Worm (Caenorhabditis elegans) whole organism, L4 larva: ENCODE measurements around the gene hot-4.

Experiments used
- F10B5.3 ChIP-seq: sonication (generic microtip); optimal IDR thresholded peaks from 2 replicates; lab custom pipeline; 2016; ENCODE audit warnings: mild to moderate bottlenecking, missing genetic modification characterization, missing compliant biosample characterization
- F49E8.2 ChIP-seq: sonication (generic microtip); optimal IDR thresholded peaks from 2 replicates; lab custom pipeline; 2016; ENCODE audit warnings: missing compliant biosample characterization, mild to moderate bottlenecking, missing genetic modification characterization, borderline replicate concordance
- R02D3.7 ChIP-seq: fragments of 150-350 bp; sonication (generic microtip); optimal IDR thresholded peaks from 3 replicates; lab custom pipeline; 2014; ENCODE audit warnings: missing biosample characterization, missing genetic modification characterization
- T26A8.4 ChIP-seq: fragments of 200-800 bp; sonication (Bioruptor generic); IDR thresholded peaks from 2 replicates; pipeline ENCODE4 v1.3.6; 2022; ENCODE audit warnings: missing genetic modification characterization, missing compliant biosample characterization
- Y105C5A.15 ChIP-seq: fragments of 200-800 bp; sonication (Bioruptor generic); IDR thresholded peaks from 2 replicates; pipeline ENCODE4 v1.3.6; 2022; ENCODE audit warnings: missing genetic modification characterization, missing compliant biosample characterization
- ZK546.5 ChIP-seq, 2 experiments: sonication (generic microtip); optimal IDR thresholded peaks; 2 replicates each; lab custom pipeline; 2017; ENCODE audit warnings: missing biosample characterization in 2 of 2, missing genetic modification characterization in 2 of 2
- aha-1 ChIP-seq: fragments of 150-350 bp; peaks from one replicate; lab custom pipeline; 2014; ENCODE audit warnings: missing biosample characterization, missing genetic modification characterization
- aly-2 ChIP-seq: sonication (generic microtip); optimal IDR thresholded peaks from 2 replicates; lab custom pipeline; 2018; ENCODE audit warnings: missing biosample characterization, missing genetic modification characterization
- ama-1 ChIP-seq: fragments of 150-350 bp; optimal IDR thresholded peaks from 2 replicates; lab custom pipeline; 2014; ENCODE audit warnings: inconsistent platforms, mixed read lengths
- ceh-20 ChIP-seq: fragments of 200-800 bp; sonication (Bioruptor generic); IDR thresholded peaks from 2 replicates; pipeline ENCODE4 v1.3.6; 2022; ENCODE audit warnings: missing genetic modification reagents, missing genetic modification characterization, missing compliant biosample characterization
- ceh-28 ChIP-seq: fragments of 150-350 bp; optimal IDR thresholded peaks from 2 replicates; lab custom pipeline; 2014; ENCODE audit warnings: missing biosample characterization, missing genetic modification reagents, missing genetic modification characterization
- ceh-44 ChIP-seq: fragments of 200-800 bp; sonication (Bioruptor generic); IDR thresholded peaks from 2 replicates; pipeline ENCODE4 v1.3.6; 2022; ENCODE audit warnings: missing genetic modification reagents, missing genetic modification characterization, missing compliant biosample characterization
- ceh-62 ChIP-seq: sonication (generic microtip); optimal IDR thresholded peaks from 2 replicates; lab custom pipeline; 2017; ENCODE audit warnings: missing biosample characterization, missing genetic modification characterization
- cey-2 ChIP-seq: sonication (generic microtip); optimal IDR thresholded peaks from 3 replicates; lab custom pipeline; 2017; ENCODE audit warnings: missing genetic modification characterization, mild to moderate bottlenecking, missing compliant biosample characterization, antibody characterized with exemption, borderline replicate concordance; ENCODE audit not compliant: insufficient read depth
- daf-16 ChIP-seq, 3 experiments: sonication (generic microtip); optimal IDR thresholded peaks; 2 replicates each; lab custom pipeline; 2016 to 2017; ENCODE audit warnings: missing genetic modification characterization in 3 of 3, missing genetic modification reagents in 3 of 3, mild to moderate bottlenecking in 2 of 3, missing compliant biosample characterization in 2 of 3, missing biosample characterization in 1 of 3, moderate library complexity in 1 of 3
- dmd-6 ChIP-seq: fragments of 200-800 bp; sonication (Bioruptor generic); IDR thresholded peaks from 2 replicates; pipeline ENCODE4 v1.3.6; 2022; ENCODE audit warnings: missing genetic modification reagents, missing genetic modification characterization, missing compliant biosample characterization
- dpl-1 ChIP-seq: fragments of 150-350 bp; optimal IDR thresholded peaks from 2 replicates; lab custom pipeline; 2014; ENCODE audit warnings: missing biosample characterization, missing genetic modification reagents, missing genetic modification characterization
- dve-1 ChIP-seq: sonication (generic microtip); optimal IDR thresholded peaks from 2 replicates; lab custom pipeline; 2017; ENCODE audit warnings: antibody characterized with exemption, mild to moderate bottlenecking, missing genetic modification characterization, missing compliant biosample characterization; ENCODE audit not compliant: insufficient read depth
- egl-43 ChIP-seq: fragments of 200-800 bp; sonication (Bioruptor generic); IDR thresholded peaks from 2 replicates; pipeline ENCODE4 v1.3.6; 2022; ENCODE audit warnings: missing genetic modification reagents, missing genetic modification characterization, missing compliant biosample characterization
- fkh-10 ChIP-seq: fragments of 150-350 bp; optimal IDR thresholded peaks from 2 replicates; lab custom pipeline; 2014; ENCODE audit warnings: missing biosample characterization, missing genetic modification reagents, missing genetic modification characterization
- gei-8 ChIP-seq: fragments of 200-800 bp; sonication (Bioruptor generic); optimal IDR thresholded peaks from 2 replicates; lab custom pipeline; 2018; ENCODE audit warnings: mild to moderate bottlenecking, missing genetic modification characterization, missing compliant biosample characterization
- hlh-11 ChIP-seq: fragments of 200-800 bp; sonication (Bioruptor generic); optimal IDR thresholded peaks from 2 replicates; lab custom pipeline; 2018; ENCODE audit warnings: mild to moderate bottlenecking, missing genetic modification characterization, missing compliant biosample characterization
- lin-1 ChIP-seq: fragments of 200-800 bp; sonication (Bioruptor generic); IDR thresholded peaks from 2 replicates; pipeline ENCODE4 v1.3.6; 2022; ENCODE audit warnings: missing genetic modification reagents, missing genetic modification characterization, missing compliant biosample characterization
- lin-29 ChIP-seq: fragments of 200-800 bp; sonication (Bioruptor generic); IDR thresholded peaks from 2 replicates; pipeline ENCODE4 v1.3.6; 2022; ENCODE audit warnings: missing genetic modification reagents, missing genetic modification characterization, missing compliant biosample characterization
- madf-5 ChIP-seq, 2 experiments: fragments of 200-800 bp; sonication (Bioruptor generic); IDR thresholded peaks; 2 replicates each; pipeline ENCODE4 v1.3.6; 2022; ENCODE audit warnings: missing compliant biosample characterization in 2 of 2, missing genetic modification characterization in 2 of 2
- mdt-29 ChIP-seq: fragments of 200-800 bp; sonication (Bioruptor generic); IDR thresholded peaks from 2 replicates; pipeline ENCODE4 v1.3.6; 2022; ENCODE audit warnings: missing genetic modification reagents, missing genetic modification characterization, missing compliant biosample characterization
- mes-2 ChIP-seq: sonication (generic microtip); optimal IDR thresholded peaks from 2 replicates; lab custom pipeline; 2016; ENCODE audit warnings: missing genotype, mild to moderate bottlenecking, missing genetic modification characterization, missing compliant biosample characterization; ENCODE audit not compliant: poor library complexity, severe bottlenecking
- nhr-102 ChIP-seq: sonication (generic microtip); optimal IDR thresholded peaks from 2 replicates; lab custom pipeline; 2016; ENCODE audit warnings: mild to moderate bottlenecking, missing genetic modification characterization, moderate library complexity, missing compliant biosample characterization
- nhr-11 ChIP-seq: fragments of 150-350 bp; optimal IDR thresholded peaks from 2 replicates; lab custom pipeline; 2014; ENCODE audit warnings: missing biosample characterization, missing genetic modification characterization
- nhr-237 ChIP-seq: sonication (generic microtip); optimal IDR thresholded peaks from 2 replicates; lab custom pipeline; 2017; ENCODE audit warnings: missing biosample characterization, missing genetic modification characterization
- nhr-25 ChIP-seq: sonication (generic microtip); optimal IDR thresholded peaks from 2 replicates; lab custom pipeline; 2017; ENCODE audit warnings: missing genetic modification characterization, mild to moderate bottlenecking, missing compliant biosample characterization, antibody characterized with exemption, moderate library complexity, borderline replicate concordance; ENCODE audit not compliant: insufficient read depth
- nhr-28 ChIP-seq: fragments of 150-350 bp; optimal IDR thresholded peaks from 2 replicates; lab custom pipeline; 2014; ENCODE audit warnings: missing biosample characterization, missing genetic modification characterization
- nhr-48 ChIP-seq: sonication (generic microtip); optimal IDR thresholded peaks from 2 replicates; lab custom pipeline; 2016; ENCODE audit warnings: mild to moderate bottlenecking, missing genetic modification characterization, missing compliant biosample characterization
- nhr-76 ChIP-seq: fragments of 150-350 bp; optimal IDR thresholded peaks from 2 replicates; lab custom pipeline; 2014; ENCODE audit warnings: missing biosample characterization, missing genetic modification characterization
- pha-4 ChIP-seq, 2 experiments: fragments of 150-350 bp in 1 of 2; fragments of 200-800 bp in 1 of 2; sonication (Bioruptor generic) in 1 of 2; IDR thresholded peaks in 1 of 2; optimal IDR thresholded peaks in 1 of 2; 2 replicates each; pipeline versions ENCODE4 v1.3.6 to Lab custom; 2014 to 2022; ENCODE audit warnings: missing genetic modification characterization in 2 of 2, missing genetic modification reagents in 2 of 2, missing biosample characterization in 1 of 2, missing compliant biosample characterization in 1 of 2
- php-3 ChIP-seq: fragments of 200-800 bp; sonication (Bioruptor generic); IDR thresholded peaks from 2 replicates; pipeline ENCODE4 v1.3.6; 2022; ENCODE audit warnings: missing genetic modification reagents, missing genetic modification characterization, missing compliant biosample characterization
- pqm-1 ChIP-seq: sonication (generic microtip); optimal IDR thresholded peaks from 2 replicates; lab custom pipeline; 2017; ENCODE audit warnings: missing biosample characterization, missing genetic modification characterization
- set-16 ChIP-seq: fragments of 200-800 bp; sonication (Bioruptor generic); IDR thresholded peaks from 2 replicates; pipeline ENCODE4 v1.3.6; 2022; ENCODE audit warnings: missing genetic modification reagents, missing genetic modification characterization, missing compliant biosample characterization
- unc-39 ChIP-seq: sonication (generic microtip); optimal IDR thresholded peaks from 2 replicates; lab custom pipeline; 2017; ENCODE audit warnings: missing biosample characterization, missing genetic modification characterization
- unc-62 ChIP-seq, 3 experiments: fragments of 150-350 bp in 1 of 3; sonication (generic microtip); optimal IDR thresholded peaks in 2 of 3; peaks in 1 of 3; 1 replicate in 1 of 3; 2 replicates in 2 of 3; lab custom pipeline; 2014 to 2017; ENCODE audit warnings: missing biosample characterization in 3 of 3, missing genetic modification characterization in 3 of 3, missing genetic modification reagents in 3 of 3, missing genotype in 1 of 3
- zfp-3 ChIP-seq: fragments of 200-800 bp; sonication (Bioruptor generic); conservative IDR thresholded peaks from 2 replicates; pipeline ENCODE4 v1.3.6; 2022; ENCODE audit warnings: missing genetic modification reagents, missing genetic modification characterization, missing compliant biosample characterization
- zip-11 ChIP-seq: fragments of 200-800 bp; sonication (Bioruptor generic); IDR thresholded peaks from 2 replicates; pipeline ENCODE4 v1.3.6; 2022; ENCODE audit warnings: missing genetic modification characterization, missing compliant biosample characterization
- ztf-7 ChIP-seq: fragments of 150-350 bp; optimal IDR thresholded peaks from 2 replicates; lab custom pipeline; 2014; ENCODE audit warnings: missing biosample characterization, missing genetic modification characterization

Gene hot-4

ce11 chrIII:6176761-6177160 lies 40.5 kb upstream of the hot-4 start, which contains the start of gene F42A10.6:
Gene F42A10.6 (minus strand): TSS chrIII:6176861.
- TF ChIP-seq unc-62 (GFP tag; optimal IDR thresholded peaks at IDR 0.05 in 1 of 2; lab: Kevin White, UChicago) (peak in 1 of 2 experiments; percentile 57), unc-62 (tag; optimal IDR thresholded peaks at IDR 0.05; lab: Kevin White, UChicago) (no peak), madf-5 (GFP tag; IDR thresholded peaks at IDR 0.05; lab: Robert Waterston, UW) (no peak), pqm-1 (tag; lab: Kevin White, UChicago) (peak; percentile 48), dmd-6 (GFP tag; lab: Robert Waterston, UW) (peak; percentile 43), lin-29 (GFP tag; lab: Robert Waterston, UW) (no peak), R02D3.7 (tag; lab: Kevin White, UChicago) (no peak), nhr-28 (tag; lab: Kevin White, UChicago) (peak; percentile 8)

ce11 chrIII:6177631-6178030 lies 39.6 kb upstream of the hot-4 start:
- TF ChIP-seq pqm-1 (tag; lab: Kevin White, UChicago) (peak; percentile 3), daf-16 (GFP tag; optimal IDR thresholded peaks at IDR 0.05; lab: Kevin White, UChicago) (no peak), daf-16 (tag; optimal IDR thresholded peaks at IDR 0.05; lab: Kevin White, UChicago) (peak; percentile 10), dve-1 (no peak)

- TF ChIP-seq aha-1 (peak; percentile 81), F10B5.3 (tag; lab: Kevin White, UChicago) (no peak)
These were observed 38.6 kb upstream of the hot-4 start, which contains the start of gene F42A10.7 for ce11 chrIII:6178586-6178985. Gene F42A10.7 (minus strand): TSS chrIII:6178686.

- TF ChIP-seq ztf-7 (tag; lab: Kevin White, UChicago) (no peak), unc-39 (tag; lab: Kevin White, UChicago) (no peak), mdt-29 (GFP tag; lab: Robert Waterston, UW) (no peak), ceh-44 (no peak), nhr-28 (tag; lab: Kevin White, UChicago) (peak; percentile 76), ama-1 (lab: Kevin White, UChicago) (no peak), dmd-6 (GFP tag; lab: Robert Waterston, UW) (peak; percentile 94), nhr-102 (tag; lab: Kevin White, UChicago) (peak; percentile 4), nhr-11 (no peak), fkh-10 (GFP tag; lab: Kevin White, UChicago) (no peak), ZK546.5 (tag; optimal IDR thresholded peaks at IDR 0.05; lab: Kevin White, UChicago) (no peak), lin-1 (GFP tag; lab: Robert Waterston, UW) (peak; percentile 79; the same call in 1 of the 2 replicates), nhr-25 (no peak), R02D3.7 (tag; lab: Kevin White, UChicago) (no peak), nhr-76 (tag; lab: Kevin White, UChicago) (no peak), php-3 (GFP tag; lab: Robert Waterston, UW) (0 out of 2 replicates have a peak, but pooled peaks have one; percentile 13), cey-2 (no peak), set-16 (GFP tag; lab: Robert Waterston, UW) (no peak), F49E8.2 (no peak), zfp-3 (GFP tag; lab: Robert Waterston, UW) (no peak), nhr-48 (tag; lab: Kevin White, UChicago) (peak; percentile 82), gei-8 (GFP tag; lab: Kevin White, UChicago) (no peak), ceh-28 (tag; lab: Kevin White, UChicago) (no peak), T26A8.4 (no peak), Y105C5A.15 (GFP tag; lab: Robert Waterston, UW) (no peak), ceh-20 (GFP tag; lab: Robert Waterston, UW) (no peak), hlh-11 (peak; percentile 84), pha-4 (GFP tag; IDR thresholded peaks at IDR 0.05; lab: Robert Waterston, UW) (no peak), pha-4 (tag; optimal IDR thresholded peaks at IDR 0.05; lab: Kevin White, UChicago) (no peak), mes-2 (no peak), egl-43 (no peak), nhr-237 (tag; lab: Kevin White, UChicago) (no peak), dpl-1 (GFP tag; lab: Kevin White, UChicago) (no peak), ceh-62 (tag; lab: Kevin White, UChicago) (no peak), aly-2 (no peak), zip-11 (GFP tag; lab: Robert Waterston, UW) (no peak)
These were observed 38.2 kb upstream of the hot-4 start for ce11 chrIII:6179062-6179461.
